Worm (Caenorhabditis elegans) whole organism, L3 larva: ENCODE results near the gene srt-36.
"Not testable (repeated sequence)": the region's sequence is repeated elsewhere in the genome, so short reads cannot be mapped to it uniquely, and the experiment has no call there.

Source experiments
- R02D3.7 ChIP-seq: fragments of 150-350 bp; optimal IDR thresholded peaks from 2 replicates; lab custom pipeline; 2014; ENCODE audit warnings: missing biosample characterization, missing genetic modification characterization
- ZK546.5 ChIP-seq: sonication (generic microtip); optimal IDR thresholded peaks from 2 replicates; lab custom pipeline; 2017; ENCODE audit warnings: missing biosample characterization, missing genetic modification characterization
- aly-2 ChIP-seq: fragments of 150-350 bp; optimal IDR thresholded peaks from 2 replicates; lab custom pipeline; 2014; ENCODE audit warnings: missing biosample characterization, missing genetic modification characterization
- ama-1 ChIP-seq: fragments of 150-350 bp; optimal IDR thresholded peaks from 2 replicates; lab custom pipeline; 2018
- ceh-16 ChIP-seq: sonication (generic microtip); optimal IDR thresholded peaks from 2 replicates; lab custom pipeline; 2017; ENCODE audit warnings: missing biosample characterization, missing genetic modification characterization
- ceh-28 ChIP-seq: fragments of 150-350 bp; optimal IDR thresholded peaks from 2 replicates; lab custom pipeline; 2014; ENCODE audit warnings: missing biosample characterization, missing genetic modification reagents, missing genetic modification characterization
- ceh-82 ChIP-seq: fragments of 150-350 bp; optimal IDR thresholded peaks from 2 replicates; lab custom pipeline; 2014; ENCODE audit warnings: missing biosample characterization, missing genetic modification characterization
- ceh-9 ChIP-seq: sonication (generic microtip); optimal IDR thresholded peaks from 2 replicates; lab custom pipeline; 2018; ENCODE audit warnings: missing biosample characterization, missing genetic modification characterization
- egl-27 ChIP-seq: sonication (generic microtip); optimal IDR thresholded peaks from 4 replicates; lab custom pipeline; 2017; ENCODE audit warnings: missing biosample characterization, missing genetic modification reagents, missing genetic modification characterization
- egl-5 ChIP-seq: fragments of 150-350 bp; optimal IDR thresholded peaks from 2 replicates; lab custom pipeline; 2017; ENCODE audit warnings: missing biosample characterization, missing genetic modification reagents, missing genetic modification characterization, inconsistent platforms
- elt-1 ChIP-seq: fragments of 150-350 bp; optimal IDR thresholded peaks from 2 replicates; lab custom pipeline; 2014; ENCODE audit warnings: missing biosample characterization, missing genetic modification characterization
- elt-2 ChIP-seq: sonication (generic microtip); optimal IDR thresholded peaks from 2 replicates; lab custom pipeline; 2016; ENCODE audit warnings: missing genetic modification reagents, mild to moderate bottlenecking, missing genetic modification characterization, missing compliant biosample characterization
- eor-1 ChIP-seq, 2 experiments: fragments of 150-350 bp; optimal IDR thresholded peaks; 2 replicates each; lab custom pipeline; 2014 to 2018; ENCODE audit warnings: missing biosample characterization in 2 of 2, missing genetic modification characterization in 2 of 2
- fkh-10 ChIP-seq: sonication (generic microtip); optimal IDR thresholded peaks from 2 replicates; lab custom pipeline; 2017; ENCODE audit warnings: missing biosample characterization, missing genetic modification reagents, missing genetic modification characterization
- fos-1 ChIP-seq: fragments of 150-350 bp; optimal IDR thresholded peaks from 2 replicates; lab custom pipeline; 2014; ENCODE audit warnings: missing biosample characterization, missing genetic modification characterization
- lin-15B ChIP-seq: fragments of 150-350 bp; optimal IDR thresholded peaks from 2 replicates; lab custom pipeline; 2014; ENCODE audit warnings: missing biosample characterization, missing genetic modification characterization
- nhr-11 ChIP-seq: fragments of 150-350 bp; optimal IDR thresholded peaks from 2 replicates; lab custom pipeline; 2014; ENCODE audit warnings: missing biosample characterization, missing genetic modification characterization
- nhr-12 ChIP-seq: fragments of 150-350 bp; optimal IDR thresholded peaks from 2 replicates; lab custom pipeline; 2014; ENCODE audit warnings: missing biosample characterization, missing genetic modification characterization
- nhr-23 ChIP-seq: fragments of 150-350 bp; optimal IDR thresholded peaks from 2 replicates; lab custom pipeline; 2014; ENCODE audit warnings: missing biosample characterization, missing genetic modification reagents, missing genetic modification characterization
- nhr-237 ChIP-seq: fragments of 150-350 bp; optimal IDR thresholded peaks from 2 replicates; lab custom pipeline; 2014; ENCODE audit warnings: missing biosample characterization, missing genetic modification characterization
- nhr-25 ChIP-seq: sonication (generic microtip); optimal IDR thresholded peaks from 2 replicates; lab custom pipeline; 2017; ENCODE audit warnings: missing biosample characterization, missing genetic modification characterization
- nhr-28 ChIP-seq: fragments of 150-350 bp; optimal IDR thresholded peaks from 2 replicates; lab custom pipeline; 2014; ENCODE audit warnings: missing biosample characterization, missing genetic modification characterization
- nhr-43 ChIP-seq: sonication (generic microtip); optimal IDR thresholded peaks from 2 replicates; lab custom pipeline; 2016; ENCODE audit warnings: mild to moderate bottlenecking, missing genetic modification characterization, missing compliant biosample characterization; ENCODE audit not compliant: poor library complexity, severe bottlenecking
- nhr-67 ChIP-seq: fragments of 150-350 bp; optimal IDR thresholded peaks from 2 replicates; lab custom pipeline; 2014; ENCODE audit warnings: missing biosample characterization, missing genetic modification characterization
- nhr-76 ChIP-seq: fragments of 150-350 bp; sonication (generic microtip); optimal IDR thresholded peaks from 5 replicates; lab custom pipeline; 2014; ENCODE audit warnings: missing biosample characterization, missing genetic modification characterization
- nhr-77 ChIP-seq: fragments of 150-350 bp; optimal IDR thresholded peaks from 2 replicates; lab custom pipeline; 2014; ENCODE audit warnings: missing biosample characterization, missing genetic modification characterization
- pha-4 ChIP-seq: fragments of 150-350 bp; optimal IDR thresholded peaks from 2 replicates; lab custom pipeline; 2014; ENCODE audit warnings: missing biosample characterization, missing genetic modification reagents, missing genetic modification characterization
- pqm-1 ChIP-seq: fragments of 150-350 bp; optimal IDR thresholded peaks from 2 replicates; lab custom pipeline; 2017; ENCODE audit warnings: missing biosample characterization, missing genetic modification characterization, inconsistent platforms
- sea-2 ChIP-seq: fragments of 150-350 bp; sonication (generic microtip); optimal IDR thresholded peaks from 4 replicates; lab custom pipeline; 2014; ENCODE audit warnings: missing biosample characterization, missing genetic modification reagents, missing genetic modification characterization
- snpc-4 ChIP-seq: fragments of 150-350 bp; optimal IDR thresholded peaks from 2 replicates; lab custom pipeline; 2014; ENCODE audit warnings: missing biosample characterization, missing genetic modification characterization
- tbx-2 ChIP-seq: sonication (generic microtip); optimal IDR thresholded peaks from 2 replicates; lab custom pipeline; 2016; ENCODE audit warnings: mild to moderate bottlenecking, missing genetic modification characterization, missing compliant biosample characterization
- unc-39 ChIP-seq: sonication (generic microtip); optimal IDR thresholded peaks from 4 replicates; lab custom pipeline; 2017; ENCODE audit warnings: missing biosample characterization, missing genetic modification characterization
- unc-62 ChIP-seq: fragments of 150-350 bp; sonication (generic microtip); optimal IDR thresholded peaks from 4 replicates; lab custom pipeline; 2014; ENCODE audit warnings: missing biosample characterization, missing genetic modification reagents, missing genetic modification characterization
- ztf-11 ChIP-seq: fragments of 150-350 bp; optimal IDR thresholded peaks from 2 replicates; lab custom pipeline; 2014; ENCODE audit warnings: missing biosample characterization, missing genetic modification characterization
- ztf-4 ChIP-seq: fragments of 150-350 bp; optimal IDR thresholded peaks from 2 replicates; lab custom pipeline; 2014; ENCODE audit warnings: missing biosample characterization, missing genetic modification characterization

Gene srt-36

ce11 chrV:4271258-4271657 lies 3.1 kb upstream of the srt-36 start, which contains the start of gene srt-38:
TSS of gene srt-38 (minus strand) at chrV:4271358.
- TF ChIP-seq ztf-11, nhr-12, R02D3.7 (tag; lab: Kevin White, UChicago): not testable (repeated sequence)

ce11 chrV:4264516-4264915 lies 3.6 kb downstream of the srt-36 start, which contains the start of gene srt-35:
TSS of gene srt-35 (minus strand) at chrV:4264616.
- no peak for TF ChIP-seq ceh-16
- TF ChIP-seq elt-1 = no peak
- TF ChIP-seq ama-1 (lab: Kevin White, UChicago) = no peak
- TF ChIP-seq lin-15B (tag; lab: Kevin White, UChicago) = no peak
- TF ChIP-seq ztf-11 (tag; lab: Kevin White, UChicago) = no peak
- no peak for TF ChIP-seq nhr-43 (tag; lab: Kevin White, UChicago)
- TF ChIP-seq nhr-12 (tag; lab: Kevin White, UChicago) = no peak
- TF ChIP-seq nhr-11 (tag; lab: Kevin White, UChicago) = no peak
- no peak for TF ChIP-seq elt-2 (tag; lab: Kevin White, UChicago)
- TF ChIP-seq nhr-67 (tag; lab: Kevin White, UChicago) = no peak
- no peak for TF ChIP-seq R02D3.7 (tag; lab: Kevin White, UChicago)
- no peak for TF ChIP-seq ZK546.5 (tag; lab: Kevin White, UChicago)

ce11 chrV:4261385-4261784 lies 6.7 kb downstream of the srt-36 start:
- TF ChIP-seq nhr-76 (tag; lab: Kevin White, UChicago) (no peak), egl-27 (tag; lab: Kevin White, UChicago) (no peak), nhr-28 (tag; lab: Kevin White, UChicago) (no peak), sea-2 (GFP tag; lab: Kevin White, UChicago) (no peak), unc-62 (GFP tag; lab: Kevin White, UChicago) (no peak), ceh-9 (no peak), eor-1 (tag; optimal IDR thresholded peaks at IDR 0.05; lab: Kevin White, UChicago) (no peak), ceh-16 (no peak), ceh-82 (tag; lab: Kevin White, UChicago) (no peak), pqm-1 (tag; lab: Kevin White, UChicago) (no peak), egl-5 (no peak), ztf-11 (tag; lab: Kevin White, UChicago) (no peak), elt-2 (tag; lab: Kevin White, UChicago) (no peak), nhr-237 (tag; lab: Kevin White, UChicago) (no peak), aly-2 (tag; lab: Kevin White, UChicago) (no peak), ceh-28 (tag; lab: Kevin White, UChicago) (no peak)
- TF ChIP-seq, all 47 proteins: peak for 0

ce11 chrV:4260090-4260489 lies 8.0 kb downstream of the srt-36 start, which contains the start of gene srt-3:
TSS of gene srt-3 (minus strand) at chrV:4260190.
- no peak for TF ChIP-seq sea-2 (GFP tag; lab: Kevin White, UChicago)
- TF ChIP-seq nhr-43 (tag; lab: Kevin White, UChicago) = no peak
- TF ChIP-seq pqm-1 (tag; lab: Kevin White, UChicago) = no peak
- TF ChIP-seq nhr-12 (tag; lab: Kevin White, UChicago) = no peak
- TF ChIP-seq elt-2 (tag; lab: Kevin White, UChicago) = no peak
- TF ChIP-seq unc-39 (tag; lab: Kevin White, UChicago) = no peak
- TF ChIP-seq eor-1 (tag; optimal IDR thresholded peaks at IDR 0.05; lab: Kevin White, UChicago) = no peak
- TF ChIP-seq elt-1 = no peak
- TF ChIP-seq nhr-28 (tag; lab: Kevin White, UChicago) = no peak
- no peak for TF ChIP-seq ama-1 (lab: Kevin White, UChicago)
- no peak for TF ChIP-seq pha-4
- TF ChIP-seq nhr-67 (tag; lab: Kevin White, UChicago) = no peak
- TF ChIP-seq aly-2 (tag; lab: Kevin White, UChicago) = no peak
- no peak for TF ChIP-seq tbx-2 (tag; lab: Kevin White, UChicago)
- TF ChIP-seq fos-1 = no peak
- TF ChIP-seq nhr-11 (tag; lab: Kevin White, UChicago) = no peak
- no peak for TF ChIP-seq snpc-4 (tag; lab: Kevin White, UChicago)
- no peak for TF ChIP-seq ztf-4
- TF ChIP-seq ztf-11 (tag; lab: Kevin White, UChicago) = no peak

ce11 chrV:4256474-4256873 lies 11.6 kb downstream of the srt-36 start, which contains the start of gene srt-14:
TSS of gene srt-14 (minus strand) at chrV:4256574.
- TF ChIP-seq fkh-10 (GFP tag; lab: Kevin White, UChicago) (no peak), nhr-23 (no peak), nhr-77 (tag; lab: Kevin White, UChicago) (no peak), ceh-9 (no peak), lin-15B (tag; lab: Kevin White, UChicago) (no peak), ztf-4 (no peak), nhr-25 (tag; lab: Kevin White, UChicago) (no peak), ceh-82 (tag; lab: Kevin White, UChicago) (no peak), pqm-1 (tag; lab: Kevin White, UChicago) (no peak)
